Fruit fly (Drosophila melanogaster) whole organism, embryonic: ENCODE results near the gene Sirt6.

Experiments
- Ada2b ChIP-seq: fragments of 200-800 bp; sonication (Bioruptor generic); IDR thresholded peaks from 2 replicates; pipeline ENCODE4 v1.3.6; 2022; ENCODE audit warnings: missing biosample characterization, missing genetic modification characterization
- B-H2 ChIP-seq: fragments of 200-800 bp; sonication (Bioruptor generic); optimal IDR thresholded peaks from 2 replicates; lab custom pipeline; 2018; ENCODE audit warnings: missing biosample characterization, mild to moderate bottlenecking, missing genetic modification characterization
- CG10209 ChIP-seq: fragments of 200-800 bp; sonication (Bioruptor generic); optimal IDR thresholded peaks from 3 replicates; lab custom pipeline; 2017; ENCODE audit warnings: missing biosample characterization, mild to moderate bottlenecking, missing genetic modification characterization, missing genetic modification reagents
- CG11695 ChIP-seq: fragments of 200-800 bp; sonication (Bioruptor generic); IDR thresholded peaks from 3 replicates; pipeline ENCODE4 v1.3.6; 2022; ENCODE audit warnings: missing biosample characterization, missing genetic modification characterization
- CG1647 ChIP-seq: fragments of 200-800 bp; sonication (Bioruptor generic); optimal IDR thresholded peaks from 3 replicates; lab custom pipeline; 2016; ENCODE audit warnings: missing biosample characterization, missing genetic modification characterization
- CG16813 ChIP-seq: fragments of 200-800 bp; sonication (Bioruptor generic); IDR thresholded peaks from 3 replicates; pipeline ENCODE4 v1.3.6; 2022; ENCODE audit warnings: missing biosample characterization, missing genetic modification characterization; ENCODE audit not compliant: partially characterized antibody
- CG17328 ChIP-seq: fragments of 200-800 bp; sonication (Bioruptor generic); IDR thresholded peaks from 2 replicates; pipeline ENCODE4 v1.3.6; 2022; ENCODE audit warnings: missing biosample characterization, missing genetic modification characterization
- CG17361 ChIP-seq: fragments of 200-800 bp; sonication (Bioruptor generic); IDR thresholded peaks from 3 replicates; pipeline ENCODE4 v1.3.6; 2022; ENCODE audit warnings: missing biosample characterization, missing genetic modification characterization
- CG17612 ChIP-seq: fragments of 200-800 bp; sonication (Bioruptor generic); IDR thresholded peaks from 2 replicates; pipeline ENCODE4 v1.3.6; 2022; ENCODE audit warnings: missing biosample characterization, missing genetic modification characterization
- CG18599 ChIP-seq: fragments of 200-800 bp; sonication (Bioruptor generic); optimal IDR thresholded peaks from 3 replicates; lab custom pipeline; 2017; ENCODE audit warnings: missing biosample characterization, missing genetic modification characterization, mild to moderate bottlenecking, moderate library complexity, missing genetic modification reagents
- CG2116 ChIP-seq: fragments of 200-800 bp; sonication (Bioruptor generic); optimal IDR thresholded peaks from 3 replicates; lab custom pipeline; 2018; ENCODE audit warnings: missing biosample characterization, mild to moderate bottlenecking, missing genetic modification characterization
- CG32532 ChIP-seq: fragments of 200-800 bp; sonication (Bioruptor generic); IDR thresholded peaks from 2 replicates; pipeline ENCODE4 v1.3.6; 2022; ENCODE audit warnings: missing biosample characterization, missing genetic modification characterization
- CG32772 ChIP-seq: fragments of 200-800 bp; sonication (Bioruptor generic); IDR thresholded peaks from 2 replicates; pipeline ENCODE4 v1.3.6; 2022; ENCODE audit warnings: missing biosample characterization, missing genetic modification characterization
- CG4404 ChIP-seq: fragments of 200-800 bp; sonication (Bioruptor generic); IDR thresholded peaks from 2 replicates; pipeline ENCODE4 v1.3.6; 2022; ENCODE audit warnings: missing biosample characterization, missing genetic modification characterization
- CG7556 ChIP-seq: fragments of 200-800 bp; sonication (Bioruptor generic); optimal IDR thresholded peaks from 2 replicates; lab custom pipeline; 2017; ENCODE audit warnings: missing biosample characterization, mild to moderate bottlenecking, missing genetic modification characterization
- CG7928 ChIP-seq: fragments of 200-800 bp; sonication (Bioruptor generic); optimal IDR thresholded peaks from 2 replicates; lab custom pipeline; 2017; ENCODE audit warnings: missing biosample characterization, mild to moderate bottlenecking, missing genetic modification characterization
- CG8478 ChIP-seq: fragments of >200 bp; optimal IDR thresholded peaks from 2 replicates; lab custom pipeline; 2018
- CG9932 ChIP-seq: fragments of 200-800 bp; sonication (Bioruptor generic); IDR thresholded peaks from 2 replicates; pipeline ENCODE4 v1.3.6; 2022; ENCODE audit warnings: missing biosample characterization, missing genetic modification characterization
- D ChIP-seq, 2 experiments: fragments of 200-800 bp in 1 of 2; fragments of >200 bp in 1 of 2; sonication (Bioruptor generic) in 1 of 2; optimal IDR thresholded peaks; 2 replicates in 1 of 2; 3 replicates in 1 of 2; lab custom pipeline; 2017; ENCODE audit warnings: mild to moderate bottlenecking in 1 of 2, missing biosample characterization in 1 of 2, missing genetic modification characterization in 1 of 2, missing genetic modification reagents in 1 of 2
- D19B ChIP-seq: fragments of 200-800 bp; sonication (Bioruptor generic); optimal IDR thresholded peaks from 2 replicates; lab custom pipeline; 2017; ENCODE audit warnings: missing biosample characterization, mild to moderate bottlenecking, missing genetic modification characterization
- Dll ChIP-seq: fragments of 200-800 bp; sonication (Bioruptor generic); IDR thresholded peaks from 4 replicates; pipeline ENCODE4 v1.3.6; 2022; ENCODE audit warnings: missing biosample characterization, missing genetic modification characterization; ENCODE audit not compliant: partially characterized antibody
- Fer2 ChIP-seq: fragments of 200-800 bp; sonication (Bioruptor generic); optimal IDR thresholded peaks from 2 replicates; lab custom pipeline; 2018; ENCODE audit warnings: missing biosample characterization, mild to moderate bottlenecking, missing genetic modification characterization, moderate library complexity
- HmgD ChIP-seq: fragments of 200-800 bp; sonication (Bioruptor generic); optimal IDR thresholded peaks from 3 replicates; lab custom pipeline; 2016; ENCODE audit warnings: missing biosample characterization, missing genetic modification characterization
- Hmr ChIP-seq: fragments of 200-800 bp; sonication (Bioruptor generic); optimal IDR thresholded peaks from 3 replicates; lab custom pipeline; 2017; ENCODE audit warnings: mild to moderate bottlenecking, missing biosample characterization, missing genetic modification reagents, missing genetic modification characterization
- Hr51 ChIP-seq, 2 experiments: fragments of 200-800 bp; sonication (Bioruptor generic); optimal IDR thresholded peaks; 2 replicates in 1 of 2; 3 replicates in 1 of 2; lab custom pipeline; 2016 to 2018; ENCODE audit warnings: missing biosample characterization in 2 of 2, missing genetic modification characterization in 2 of 2, mild to moderate bottlenecking in 1 of 2, moderate library complexity in 1 of 2
- Med ChIP-seq: fragments of 200-800 bp; sonication (Bioruptor generic); peaks from one replicate; lab custom pipeline; 2016; ENCODE audit warnings: missing biosample characterization, missing genetic modification characterization, mild to moderate bottlenecking, inconsistent platforms, moderate library complexity
- Mrtf ChIP-seq: fragments of 200-800 bp; sonication (Bioruptor generic); IDR thresholded peaks from 3 replicates; pipeline ENCODE4 v1.3.6; 2022; ENCODE audit warnings: missing biosample characterization, missing genetic modification characterization
- NK7.1 ChIP-seq: fragments of 200-800 bp; sonication (Bioruptor generic); optimal IDR thresholded peaks from 3 replicates; lab custom pipeline; 2016; ENCODE audit warnings: missing biosample characterization, missing genetic modification characterization
- Neu2 ChIP-seq: fragments of 200-800 bp; sonication (Bioruptor generic); optimal IDR thresholded peaks from 3 replicates; lab custom pipeline; 2016; ENCODE audit warnings: missing biosample characterization, missing genetic modification characterization, borderline replicate concordance
- Rfx ChIP-seq: fragments of 200-800 bp; sonication (Bioruptor generic); IDR thresholded peaks from 2 replicates; pipeline ENCODE4 v1.3.6; 2022; ENCODE audit warnings: missing biosample characterization, missing genetic modification characterization
- abd-A ChIP-seq: fragments of 200-800 bp; sonication (Bioruptor generic); optimal IDR thresholded peaks from 3 replicates; lab custom pipeline; 2019; ENCODE audit warnings: missing biosample characterization, mild to moderate bottlenecking, missing genetic modification characterization, moderate library complexity
- ase ChIP-seq: fragments of 200-800 bp; sonication (Bioruptor generic); IDR thresholded peaks from 3 replicates; pipeline ENCODE4 v1.3.6; 2022; ENCODE audit warnings: missing biosample characterization, missing genetic modification characterization
- cato ChIP-seq: fragments of 200-800 bp; sonication (Bioruptor generic); optimal IDR thresholded peaks from 2 replicates; lab custom pipeline; 2016; ENCODE audit warnings: missing biosample characterization, missing genetic modification characterization, borderline replicate concordance
- crol ChIP-seq: fragments of 200-800 bp; sonication (Bioruptor generic); IDR thresholded peaks from 2 replicates; pipeline ENCODE4 v1.3.6; 2022; ENCODE audit warnings: missing biosample characterization, missing genetic modification characterization
- crp ChIP-seq, 2 experiments: fragments of 200-800 bp; sonication (Bioruptor generic); optimal IDR thresholded peaks; 2 replicates in 1 of 2; 3 replicates in 1 of 2; lab custom pipeline; 2017; ENCODE audit warnings: missing biosample characterization in 2 of 2, missing genetic modification characterization in 2 of 2, mild to moderate bottlenecking in 1 of 2, moderate library complexity in 1 of 2
- dysf ChIP-seq: fragments of 200-800 bp; sonication (Bioruptor generic); IDR thresholded peaks from 3 replicates; pipeline ENCODE4 v1.3.6; 2022; ENCODE audit warnings: missing biosample characterization, missing genetic modification characterization
- fd96Cb ChIP-seq: fragments of 200-800 bp; sonication (Bioruptor generic); optimal IDR thresholded peaks from 2 replicates; lab custom pipeline; 2018; ENCODE audit warnings: missing biosample characterization, mild to moderate bottlenecking, missing genetic modification characterization, moderate library complexity
- gem ChIP-seq: fragments of 200-800 bp; sonication (Bioruptor generic); optimal IDR thresholded peaks from 2 replicates; lab custom pipeline; 2019; ENCODE audit warnings: missing biosample characterization, mild to moderate bottlenecking, missing genetic modification characterization, moderate library complexity
- grau ChIP-seq: fragments of 200-800 bp; optimal IDR thresholded peaks from 3 replicates; lab custom pipeline; 2019; ENCODE audit warnings: missing biosample characterization, mild to moderate bottlenecking, missing genetic modification characterization, moderate library complexity
- gro ChIP-seq: fragments of 200-800 bp; sonication (Bioruptor generic); optimal IDR thresholded peaks from 2 replicates; lab custom pipeline; 2016; ENCODE audit warnings: missing biosample characterization, missing genetic modification characterization
- inv ChIP-seq: fragments of 200-800 bp; sonication (Bioruptor generic); IDR thresholded peaks from 2 replicates; pipeline ENCODE4 v1.3.6; 2022; ENCODE audit warnings: missing biosample characterization, missing genetic modification characterization; ENCODE audit not compliant: partially characterized antibody
- nerfin-2 ChIP-seq: fragments of 200-800 bp; sonication (Bioruptor generic); IDR thresholded peaks from 2 replicates; pipeline ENCODE4 v1.3.6; 2022; ENCODE audit warnings: missing biosample characterization, missing genetic modification characterization; ENCODE audit not compliant: partially characterized antibody
- salm ChIP-seq: fragments of 200-800 bp; sonication (Bioruptor generic); optimal IDR thresholded peaks from 2 replicates; lab custom pipeline; 2018; ENCODE audit warnings: missing biosample characterization, mild to moderate bottlenecking, missing genetic modification characterization
- sens ChIP-seq: fragments of 200-800 bp; sonication (Bioruptor generic); peaks from one replicate; lab custom pipeline; 2016; ENCODE audit warnings: missing biosample characterization, missing genetic modification characterization
- shn ChIP-seq: fragments of 200-800 bp; sonication (Bioruptor generic); optimal IDR thresholded peaks from 3 replicates; lab custom pipeline; 2016; ENCODE audit warnings: missing biosample characterization, missing genetic modification characterization
- sr ChIP-seq: fragments of 200-800 bp; sonication (Bioruptor generic); IDR thresholded peaks from 3 replicates; pipeline ENCODE4 v1.3.6; 2022; ENCODE audit warnings: missing biosample characterization, missing genetic modification characterization
- twi ChIP-seq: fragments of 200-800 bp; optimal IDR thresholded peaks from 2 replicates; lab custom pipeline; 2019; ENCODE audit warnings: missing biosample characterization, mild to moderate bottlenecking, missing genetic modification characterization, moderate library complexity
- unc-4 ChIP-seq: fragments of 200-800 bp; sonication (Bioruptor generic); IDR thresholded peaks from 2 replicates; pipeline ENCODE4 v1.3.6; 2022; ENCODE audit warnings: missing biosample characterization, missing genetic modification characterization; ENCODE audit not compliant: partially characterized antibody

Sirt6 gene

DNA sequence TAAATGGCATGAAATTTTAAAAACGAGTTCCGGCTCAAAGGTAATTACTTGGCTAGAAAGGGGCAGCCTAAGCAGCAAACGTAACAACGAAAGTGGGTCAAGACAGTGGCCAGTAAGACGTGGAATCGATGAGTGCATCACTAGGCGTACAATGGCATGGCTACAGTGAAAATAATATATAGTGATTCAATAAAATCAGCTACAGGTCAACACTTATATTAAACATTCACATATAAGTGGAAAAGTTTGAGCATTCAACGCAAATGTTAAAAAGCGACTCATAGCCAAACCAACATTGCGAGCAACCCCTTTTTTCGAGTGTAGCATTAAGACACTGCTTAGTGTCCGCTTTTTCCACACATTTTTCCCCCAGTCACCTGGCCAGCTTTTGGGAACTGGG, 33.7 kb downstream of the Sirt6 start (continued):
- peak; percentile 28 for TF ChIP-seq gem (tag; lab: Kevin White, UChicago)
- no peak for TF ChIP-seq grau (tag; lab: Kevin White, UChicago)
- no peak for TF ChIP-seq inv (GFP tag; lab: Robert Waterston, UW)
- TF ChIP-seq cato (GFP tag; lab: Kevin White, UChicago): no peak
- TF ChIP-seq Rfx (GFP tag; lab: Robert Waterston, UW): no peak
- TF ChIP-seq NK7.1: no peak
- no peak for TF ChIP-seq CG7556 (GFP tag; lab: Kevin White, UChicago)
- no peak for TF ChIP-seq CG17328 (GFP tag; lab: Robert Waterston, UW)
- no peak for TF ChIP-seq abd-A
- TF ChIP-seq CG9932 (GFP tag; lab: Robert Waterston, UW): no peak
- TF ChIP-seq CG32532: no peak
- TF ChIP-seq CG11695: no peak
- no peak for TF ChIP-seq sr (GFP tag; lab: Robert Waterston, UW)
- no peak for TF ChIP-seq Fer2 (tag; lab: Kevin White, UChicago)
- no peak for TF ChIP-seq Mrtf (GFP tag; lab: Robert Waterston, UW)
- no peak for TF ChIP-seq CG17612 (GFP tag; lab: Robert Waterston, UW)
- TF ChIP-seq B-H2 (GFP tag; lab: Kevin White, UChicago): no peak
- TF ChIP-seq CG7928 (GFP tag; lab: Kevin White, UChicago): no peak
- TF ChIP-seq D19B (GFP tag; lab: Kevin White, UChicago): no peak
- TF ChIP-seq Neu2 (GFP tag; lab: Kevin White, UChicago): no peak
- peak; percentile 64 for TF ChIP-seq sens
- TF ChIP-seq D (optimal IDR thresholded peaks at IDR 0.05; lab: Kevin White, UChicago): no peak
- TF ChIP-seq D (GFP tag; optimal IDR thresholded peaks at IDR 0.05; lab: Kevin White, UChicago): no peak

dm6 chr3R:10226132-10227023, 35.3 kb downstream of the Sirt6 start:
- no peak for TF ChIP-seq Dll (GFP tag; lab: Robert Waterston, UW)
- no peak for TF ChIP-seq CG32772 (GFP tag; lab: Robert Waterston, UW)
- no peak for TF ChIP-seq crol (GFP tag; lab: Robert Waterston, UW)
- no peak for TF ChIP-seq CG17361 (GFP tag; lab: Robert Waterston, UW)
- no peak for TF ChIP-seq CG16813
- no peak for TF ChIP-seq HmgD (GFP tag; lab: Kevin White, UChicago)
- peak; percentile 59 for TF ChIP-seq CG8478 (lab: Kevin White, UChicago)
- peak in 1 of 2 experiments; percentile 19 for TF ChIP-seq Hr51 (GFP tag; optimal IDR thresholded peaks at IDR 0.05; lab: Kevin White, UChicago)
- no peak for TF ChIP-seq salm
- no peak for TF ChIP-seq nerfin-2 (GFP tag; lab: Robert Waterston, UW)
- TF ChIP-seq CG10209: no peak
- peak; percentile 29 for TF ChIP-seq Hmr (GFP tag; lab: Kevin White, UChicago)
- peak in 1 of 2 experiments; percentile 20 for TF ChIP-seq crp (GFP tag; optimal IDR thresholded peaks at IDR 0.05; lab: Kevin White, UChicago)
- TF ChIP-seq unc-4 (GFP tag; lab: Robert Waterston, UW): 0 out of 2 replicates have a peak, but pooled peaks have one; percentile 20
- peak; percentile 62 for TF ChIP-seq Med (GFP tag; lab: Kevin White, UChicago)
- no peak for TF ChIP-seq fd96Cb (tag; lab: Kevin White, UChicago)
- TF ChIP-seq twi (tag; lab: Kevin White, UChicago): no peak
- TF ChIP-seq dysf (GFP tag; lab: Robert Waterston, UW): no peak
- no peak for TF ChIP-seq gro (GFP tag; lab: Kevin White, UChicago)
- TF ChIP-seq shn (GFP tag; lab: Kevin White, UChicago): no peak
- TF ChIP-seq CG18599 (GFP tag; lab: Kevin White, UChicago): peak; percentile 16
- TF ChIP-seq CG1647 (GFP tag; lab: Kevin White, UChicago): no peak
- no peak for TF ChIP-seq ase (GFP tag; lab: Robert Waterston, UW)
- no peak for TF ChIP-seq CG2116 (GFP tag; lab: Kevin White, UChicago)
- TF ChIP-seq CG4404 (GFP tag; lab: Robert Waterston, UW): no peak
- no peak for TF ChIP-seq Ada2b
